In the genomic region with DNA sequence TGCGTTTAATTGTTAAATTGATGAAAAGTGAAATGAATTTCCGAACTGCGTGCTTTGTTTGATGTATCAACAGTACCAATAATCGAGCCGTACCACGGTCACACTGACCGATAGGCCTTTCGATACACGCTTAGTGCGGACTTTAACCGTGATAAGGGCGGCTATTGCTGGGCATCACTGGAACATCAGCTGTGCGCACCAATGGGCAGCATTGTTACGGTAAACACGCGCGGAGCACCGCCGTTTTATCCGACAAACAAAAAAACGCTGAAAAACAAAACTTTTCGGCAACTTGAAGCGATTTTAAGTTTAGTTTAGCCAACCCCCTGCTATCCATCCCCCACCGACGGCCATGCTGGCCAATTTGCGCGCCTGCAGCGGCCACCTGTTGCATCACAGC, we compare ENCODE assay signal across 1 fruit fly cellular context.
TF ChIP-seq lines count a peak whose summit lies in the region.

A gene (minus strand): TSS at position 84 of the 400 bp plus-strand sequence.
A gene (plus strand): TSS at position 220 of the 400 bp plus-strand sequence.

TF ChIP-seq in whole organism, embryonic, 481 proteins besides CTCF, POLR2A, EP300 and RAD21 (continued from another document and continues in another):
- TF ChIP-seq CG17385 (GFP tag; optimal IDR thresholded peaks at IDR 0.05; lab: Kevin White, UChicago) (no peak), CG4617 (GFP tag; optimal IDR thresholded peaks at IDR 0.05; lab: Kevin White, UChicago; ENCODE audit: borderline replicate concordance) (peak; percentile 92), CG13296 (GFP tag; optimal IDR thresholded peaks at IDR 0.05; lab: Kevin White, UChicago) (no peak), CG7786 (GFP tag; optimal IDR thresholded peaks at IDR 0.05; lab: Kevin White, UChicago) (no peak), Sry-β (GFP tag; optimal IDR thresholded peaks at IDR 0.05; lab: Kevin White, UChicago) (no peak), gfzf (GFP tag; optimal IDR thresholded peaks at IDR 0.05; lab: Kevin White, UChicago) (peak; percentile 75), sens-2 (GFP tag; IDR thresholded peaks at IDR 0.05; lab: Robert Waterston, UW) (no peak), tgo (GFP tag; IDR thresholded peaks at IDR 0.05; lab: Robert Waterston, UW) (no peak), Hr3 (GFP tag; optimal IDR thresholded peaks at IDR 0.05; lab: Kevin White, UChicago) (no peak), CG32772 (GFP tag; IDR thresholded peaks at IDR 0.05; lab: Robert Waterston, UW) (no peak), CG3726 (GFP tag; IDR thresholded peaks at IDR 0.05; lab: Robert Waterston, UW) (no peak), CG34224 (GFP tag; IDR thresholded peaks at IDR 0.05; lab: Robert Waterston, UW; ENCODE audit: partially characterized antibody) (peak; percentile 58; the same call in 1 of the 3 replicates), knrl (GFP tag; IDR thresholded peaks at IDR 0.05; lab: Robert Waterston, UW; ENCODE audit: partially characterized antibody) (peak; percentile 44; the same call in 1 of the 3 replicates), sob (GFP tag; IDR thresholded peaks at IDR 0.05; lab: Robert Waterston, UW) (no peak), CG6254 (GFP tag; optimal IDR thresholded peaks at IDR 0.05; lab: Kevin White, UChicago) (no peak), Abd-B (GFP tag; optimal IDR thresholded peaks at IDR 0.05; lab: Kevin White, UChicago) (peak; percentile 19), CG30020 (tag; optimal IDR thresholded peaks at IDR 0.05; lab: Kevin White, UChicago) (no peak), CG12744 (GFP tag; optimal IDR thresholded peaks at IDR 0.05; lab: Kevin White, UChicago) (no peak), scrt (GFP tag; optimal IDR thresholded peaks at IDR 0.05; lab: Kevin White, UChicago) (peak; percentile 77), CoRest (tag; optimal IDR thresholded peaks at IDR 0.05; lab: Kevin White, UChicago) (no peak), HmgD (GFP tag; optimal IDR thresholded peaks at IDR 0.05; lab: Kevin White, UChicago) (peak; percentile 68), sna (GFP tag; IDR thresholded peaks at IDR 0.05; lab: Robert Waterston, UW; ENCODE audit: partially characterized antibody) (no peak), H15 (GFP tag; IDR thresholded peaks at IDR 0.05; lab: Robert Waterston, UW) (no peak), Hr39 (optimal IDR thresholded peaks at IDR 0.05; lab: Kevin White, UChicago) (no peak), CG12071 (GFP tag; optimal IDR thresholded peaks at IDR 0.05; lab: Kevin White, UChicago) (no peak), CHES-1-like (GFP tag; optimal IDR thresholded peaks at IDR 0.05; lab: Kevin White, UChicago) (peak; percentile 80), CG8089 (GFP tag; optimal IDR thresholded peaks at IDR 0.05; lab: Kevin White, UChicago) (no peak), Fer1 (GFP tag; optimal IDR thresholded peaks at IDR 0.05; lab: Kevin White, UChicago) (peak; percentile 23), Drgx (GFP tag; IDR thresholded peaks at IDR 0.05; lab: Robert Waterston, UW) (no peak), Atf-2 (GFP tag; optimal IDR thresholded peaks at IDR 0.05; lab: Kevin White, UChicago) (no peak), hkb (optimal IDR thresholded peaks at IDR 0.05; lab: Kevin White, UChicago) (peak; percentile 32), hkb (GFP tag; IDR thresholded peaks at IDR 0.05; lab: Robert Waterston, UW) (no peak), CG4360 (GFP tag; IDR thresholded peaks at IDR 0.05; lab: Robert Waterston, UW) (no peak), tap (tag; optimal IDR thresholded peaks at IDR 0.05; lab: Kevin White, UChicago) (no peak), CG9727 (GFP tag; optimal IDR thresholded peaks at IDR 0.05; lab: Kevin White, UChicago) (no peak), run (tag; optimal IDR thresholded peaks at IDR 0.05; lab: Kevin White, UChicago) (no peak), inv (GFP tag; IDR thresholded peaks at IDR 0.05; lab: Robert Waterston, UW; ENCODE audit: partially characterized antibody) (peak; percentile 39; the same call in 1 of the 2 replicates), CG3847 (GFP tag; IDR thresholded peaks at IDR 0.05; lab: Robert Waterston, UW) (peak; percentile 77), CG4707 (GFP tag; optimal IDR thresholded peaks at IDR 0.05; lab: Kevin White, UChicago) (no peak), CG9609 (GFP tag; optimal IDR thresholded peaks at IDR 0.05; lab: Kevin White, UChicago) (peak; percentile 1), Awh (GFP tag; IDR thresholded peaks at IDR 0.05; lab: Robert Waterston, UW) (no peak), Opbp (GFP tag; IDR thresholded peaks at IDR 0.05; lab: Robert Waterston, UW; ENCODE audit: partially characterized antibody) (peak; percentile 74), D19A (tag; optimal IDR thresholded peaks at IDR 0.05; lab: Kevin White, UChicago) (no peak), Six4 (GFP tag; optimal IDR thresholded peaks at IDR 0.05; lab: Kevin White, UChicago) (no peak), CG11093 (GFP tag; IDR thresholded peaks at IDR 0.05; lab: Robert Waterston, UW) (no peak), HmgZ (tag; optimal IDR thresholded peaks at IDR 0.05; lab: Kevin White, UChicago) (peak; percentile 75), Atf3 (GFP tag; optimal IDR thresholded peaks at IDR 0.05; lab: Kevin White, UChicago) (no peak), Hr51 (GFP tag; optimal IDR thresholded peaks at IDR 0.05; lab: Kevin White, UChicago) (no peak), CG6791 (GFP tag; IDR thresholded peaks at IDR 0.05; lab: Robert Waterston, UW; ENCODE audit: partially characterized antibody) (peak; percentile 74; the same call in 2 of the 3 replicates), bbx (GFP tag; IDR thresholded peaks at IDR 0.05; lab: Robert Waterston, UW; ENCODE audit: partially characterized antibody) (peak; percentile 64), CG7271 (tag; optimal IDR thresholded peaks at IDR 0.05; lab: Kevin White, UChicago) (no peak), CG1647 (GFP tag; optimal IDR thresholded peaks at IDR 0.05; lab: Kevin White, UChicago) (no peak), Hsf (GFP tag; optimal IDR thresholded peaks at IDR 0.05; lab: Kevin White, UChicago) (no peak), Dip3 (GFP tag; optimal IDR thresholded peaks at IDR 0.05; lab: Kevin White, UChicago) (no peak), pros (GFP tag; optimal IDR thresholded peaks at IDR 0.05; lab: Kevin White, UChicago) (no peak), HLHmδ (GFP tag; optimal IDR thresholded peaks at IDR 0.05; lab: Kevin White, UChicago) (peak; percentile 14), sc (optimal IDR thresholded peaks at IDR 0.05; lab: Kevin White, UChicago) (no peak), sc (GFP tag; optimal IDR thresholded peaks at IDR 0.05; lab: Kevin White, UChicago) (no peak), CG9437 (GFP tag; optimal IDR thresholded peaks at IDR 0.05; lab: Kevin White, UChicago) (no peak), pan (optimal IDR thresholded peaks at IDR 0.05; lab: Kevin White, UChicago) (no peak), pan (GFP tag; optimal IDR thresholded peaks at IDR 0.05 in 1 of 2, IDR thresholded peaks at IDR 0.05 in 1 of 2) (no peak), E2f2 (GFP tag; IDR thresholded peaks at IDR 0.05; lab: Robert Waterston, UW) (peak; percentile 67), CG13424 (tag; optimal IDR thresholded peaks at IDR 0.05; lab: Kevin White, UChicago) (no peak), grau (tag; optimal IDR thresholded peaks at IDR 0.05; lab: Kevin White, UChicago) (peak; percentile 57), Nf-YB (GFP tag; optimal IDR thresholded peaks at IDR 0.05; lab: Kevin White, UChicago) (peak; percentile 6), insv (GFP tag; optimal IDR thresholded peaks at IDR 0.05; lab: Kevin White, UChicago) (peak in 1 of 2 experiments; percentile 51), CG16863 (GFP tag; optimal IDR thresholded peaks at IDR 0.05; lab: Kevin White, UChicago) (no peak), CG10147 (GFP tag; optimal IDR thresholded peaks at IDR 0.05; lab: Kevin White, UChicago) (no peak), CG8290 (GFP tag; optimal IDR thresholded peaks at IDR 0.05; lab: Kevin White, UChicago) (no peak), CG8290 (tag; optimal IDR thresholded peaks at IDR 0.05; lab: Kevin White, UChicago) (no peak), CG2116 (GFP tag; optimal IDR thresholded peaks at IDR 0.05; lab: Kevin White, UChicago) (peak; percentile 66), NFAT (GFP tag; IDR thresholded peaks at IDR 0.05; lab: Robert Waterston, UW) (peak; percentile 24; the same call in 1 of the 2 replicates), CG7987 (GFP tag; optimal IDR thresholded peaks at IDR 0.05; lab: Kevin White, UChicago) (peak; percentile 51), CG13287 (GFP tag; IDR thresholded peaks at IDR 0.05; lab: Robert Waterston, UW; ENCODE audit: partially characterized antibody) (peak; percentile 67), CG33557 (GFP tag; optimal IDR thresholded peaks at IDR 0.05; lab: Kevin White, UChicago) (no peak), CG15479 (GFP tag; optimal IDR thresholded peaks at IDR 0.05; lab: Kevin White, UChicago) (no peak), mld (GFP tag; IDR thresholded peaks at IDR 0.05; lab: Robert Waterston, UW; ENCODE audit: partially characterized antibody) (no peak), nerfin-1 (tag; optimal IDR thresholded peaks at IDR 0.05; lab: Kevin White, UChicago) (peak; percentile 29), Fer3 (tag; optimal IDR thresholded peaks at IDR 0.05; lab: Kevin White, UChicago) (no peak), ham (GFP tag; IDR thresholded peaks at IDR 0.05; lab: Robert Waterston, UW) (no peak), CG11456 (GFP tag; IDR thresholded peaks at IDR 0.05; lab: Robert Waterston, UW) (no peak), Pdp1 (GFP tag; optimal IDR thresholded peaks at IDR 0.05; lab: Kevin White, UChicago) (peak in 1 of 2 experiments; percentile 36), CG16779 (GFP tag; IDR thresholded peaks at IDR 0.05; lab: Robert Waterston, UW) (no peak), Spps (tag; optimal IDR thresholded peaks at IDR 0.05; lab: Kevin White, UChicago) (no peak), Eip74EF (GFP tag; optimal IDR thresholded peaks at IDR 0.05; lab: Kevin White, UChicago) (no peak), CG10565 (GFP tag; optimal IDR thresholded peaks at IDR 0.05; lab: Kevin White, UChicago) (no peak), slp2 (GFP tag; optimal IDR thresholded peaks at IDR 0.05; lab: Kevin White, UChicago) (no peak), lmd (GFP tag; IDR thresholded peaks at IDR 0.05; lab: Robert Waterston, UW) (0 out of 2 replicates have a peak, but pooled peaks have one; percentile 19), sug (tag; optimal IDR thresholded peaks at IDR 0.05; lab: Kevin White, UChicago) (no peak), CG13775 (GFP tag; optimal IDR thresholded peaks at IDR 0.05; lab: Kevin White, UChicago) (no peak), Oli (tag; optimal IDR thresholded peaks at IDR 0.05; lab: Kevin White, UChicago) (no peak), bcd (GFP tag; optimal IDR thresholded peaks at IDR 0.05; lab: Kevin White, UChicago) (no peak), CG3407 (GFP tag; optimal IDR thresholded peaks at IDR 0.05; lab: Kevin White, UChicago) (no peak), Ssrp (tag; optimal IDR thresholded peaks at IDR 0.05; lab: Kevin White, UChicago) (no peak), Dip2 (GFP tag; IDR thresholded peaks at IDR 0.05; lab: Robert Waterston, UW) (no peak), fd102C (GFP tag; optimal IDR thresholded peaks at IDR 0.05; lab: Kevin White, UChicago) (no peak), Chrac-16 (GFP tag; optimal IDR thresholded peaks at IDR 0.05; lab: Kevin White, UChicago) (no peak), onecut (GFP tag; IDR thresholded peaks at IDR 0.05; lab: Robert Waterston, UW) (no peak), GATAe (GFP tag; conservative IDR thresholded peaks at IDR 0.05; lab: Robert Waterston, UW) (peak; percentile 87), CG2129 (GFP tag; IDR thresholded peaks at IDR 0.05; lab: Robert Waterston, UW; ENCODE audit: partially characterized antibody) (no peak), gsb (GFP tag; IDR thresholded peaks at IDR 0.05; lab: Robert Waterston, UW) (no peak), cas (GFP tag; IDR thresholded peaks at IDR 0.05; lab: Robert Waterston, UW) (no peak), CG2678 (tag; optimal IDR thresholded peaks at IDR 0.05; lab: Kevin White, UChicago) (no peak), CG7963 (GFP tag; IDR thresholded peaks at IDR 0.05; lab: Robert Waterston, UW; ENCODE audit: partially characterized antibody) (peak; percentile 57; the same call in 1 of the 3 replicates), CG5953 (GFP tag; IDR thresholded peaks at IDR 0.05; lab: Robert Waterston, UW) (no peak), dati (GFP tag; IDR thresholded peaks at IDR 0.05; lab: Robert Waterston, UW) (no peak), crc (GFP tag; optimal IDR thresholded peaks at IDR 0.05; lab: Kevin White, UChicago) (no peak), CG7745 (tag; optimal IDR thresholded peaks at IDR 0.05; lab: Kevin White, UChicago) (no peak), dysf (GFP tag; IDR thresholded peaks at IDR 0.05; lab: Robert Waterston, UW) (peak; percentile 31; the same call in 1 of the 3 replicates), HLH4C (GFP tag; IDR thresholded peaks at IDR 0.05; lab: Robert Waterston, UW; ENCODE audit: partially characterized antibody) (peak; percentile 41; the same call in 1 of the 3 replicates), so (GFP tag; IDR thresholded peaks at IDR 0.05; lab: Robert Waterston, UW) (no peak; the same call in 2 of the 3 replicates), BtbVII (GFP tag; optimal IDR thresholded peaks at IDR 0.05; lab: Kevin White, UChicago) (no peak), Gug (GFP tag; IDR thresholded peaks at IDR 0.05; lab: Robert Waterston, UW) (no peak), ttk (GFP tag; IDR thresholded peaks at IDR 0.05; lab: Robert Waterston, UW) (no peak), CG17568 (GFP tag; optimal IDR thresholded peaks at IDR 0.05; lab: Kevin White, UChicago) (no peak), Atf6 (GFP tag; IDR thresholded peaks at IDR 0.05; lab: Robert Waterston, UW) (no peak), zfh1 (GFP tag; IDR thresholded peaks at IDR 0.05; lab: Robert Waterston, UW) (no peak), tio (GFP tag; optimal IDR thresholded peaks at IDR 0.05; lab: Kevin White, UChicago) (no peak), CG8765 (GFP tag; IDR thresholded peaks at IDR 0.05; lab: Robert Waterston, UW) (no peak), D19B (GFP tag; optimal IDR thresholded peaks at IDR 0.05; lab: Kevin White, UChicago) (no peak), dmrt11E (tag; optimal IDR thresholded peaks at IDR 0.05; lab: Kevin White, UChicago) (no peak), Vsx1 (GFP tag; optimal IDR thresholded peaks at IDR 0.05; lab: Kevin White, UChicago) (no peak), CG9932 (GFP tag; IDR thresholded peaks at IDR 0.05; lab: Robert Waterston, UW) (no peak), Tbp (GFP tag; optimal IDR thresholded peaks at IDR 0.05; lab: Kevin White, UChicago) (no peak), fu2 (GFP tag; optimal IDR thresholded peaks at IDR 0.05; lab: Kevin White, UChicago) (no peak), CG6813 (GFP tag; optimal IDR thresholded peaks at IDR 0.05; lab: Kevin White, UChicago) (no peak), salm (tag; optimal IDR thresholded peaks at IDR 0.05; lab: Kevin White, UChicago) (no peak), zen (tag; optimal IDR thresholded peaks at IDR 0.05; lab: Kevin White, UChicago) (peak; percentile 18)
